Worm (Caenorhabditis elegans) whole organism, L3 larva: ENCODE results near the gene csa-1.

ENCODE experiments used
- R02D3.7 ChIP-seq: fragments of 150-350 bp; optimal IDR thresholded peaks from 2 replicates; lab custom pipeline; 2014; ENCODE audit warnings: missing biosample characterization, missing genetic modification characterization
- ZK546.5 ChIP-seq: sonication (generic microtip); optimal IDR thresholded peaks from 2 replicates; lab custom pipeline; 2017; ENCODE audit warnings: missing biosample characterization, missing genetic modification characterization
- aly-2 ChIP-seq: fragments of 150-350 bp; optimal IDR thresholded peaks from 2 replicates; lab custom pipeline; 2014; ENCODE audit warnings: missing biosample characterization, missing genetic modification characterization
- ceh-16 ChIP-seq: sonication (generic microtip); optimal IDR thresholded peaks from 2 replicates; lab custom pipeline; 2017; ENCODE audit warnings: missing biosample characterization, missing genetic modification characterization
- ceh-28 ChIP-seq: fragments of 150-350 bp; optimal IDR thresholded peaks from 2 replicates; lab custom pipeline; 2014; ENCODE audit warnings: missing biosample characterization, missing genetic modification reagents, missing genetic modification characterization
- ceh-9 ChIP-seq: sonication (generic microtip); optimal IDR thresholded peaks from 2 replicates; lab custom pipeline; 2018; ENCODE audit warnings: missing biosample characterization, missing genetic modification characterization
- daf-12 ChIP-seq: fragments of 150-350 bp; optimal IDR thresholded peaks from 2 replicates; lab custom pipeline; 2014; ENCODE audit warnings: missing biosample characterization, missing genetic modification reagents, missing genetic modification characterization
- egl-27 ChIP-seq: sonication (generic microtip); optimal IDR thresholded peaks from 4 replicates; lab custom pipeline; 2017; ENCODE audit warnings: missing biosample characterization, missing genetic modification reagents, missing genetic modification characterization
- elt-1 ChIP-seq: fragments of 150-350 bp; optimal IDR thresholded peaks from 2 replicates; lab custom pipeline; 2014; ENCODE audit warnings: missing biosample characterization, missing genetic modification characterization
- elt-2 ChIP-seq: sonication (generic microtip); optimal IDR thresholded peaks from 2 replicates; lab custom pipeline; 2016; ENCODE audit warnings: missing genetic modification reagents, mild to moderate bottlenecking, missing genetic modification characterization, missing compliant biosample characterization
- elt-3 ChIP-seq, 3 experiments: fragments of 150-350 bp in 1 of 3; sonication (generic microtip) in 2 of 3; optimal IDR thresholded peaks; 2 replicates in 2 of 3; 4 replicates in 1 of 3; lab custom pipeline; 2014 to 2017; ENCODE audit warnings: missing biosample characterization in 3 of 3, missing genetic modification characterization in 3 of 3
- eor-1 ChIP-seq, 2 experiments: fragments of 150-350 bp; optimal IDR thresholded peaks; 2 replicates each; lab custom pipeline; 2014 to 2018; ENCODE audit warnings: missing biosample characterization in 2 of 2, missing genetic modification characterization in 2 of 2
- fkh-10 ChIP-seq: sonication (generic microtip); optimal IDR thresholded peaks from 2 replicates; lab custom pipeline; 2017; ENCODE audit warnings: missing biosample characterization, missing genetic modification reagents, missing genetic modification characterization
- fkh-2 ChIP-seq: fragments of 150-350 bp; optimal IDR thresholded peaks from 2 replicates; lab custom pipeline; 2014; ENCODE audit warnings: missing biosample characterization, missing genetic modification reagents, missing genetic modification characterization
- fos-1 ChIP-seq: fragments of 150-350 bp; optimal IDR thresholded peaks from 2 replicates; lab custom pipeline; 2014; ENCODE audit warnings: missing biosample characterization, missing genetic modification characterization
- hmg-11 ChIP-seq: sonication (generic microtip); optimal IDR thresholded peaks from 2 replicates; lab custom pipeline; 2016; ENCODE audit warnings: missing genetic modification characterization, missing compliant biosample characterization
- jun-1 ChIP-seq: fragments of 150-350 bp; optimal IDR thresholded peaks from 2 replicates; lab custom pipeline; 2014; ENCODE audit warnings: missing biosample characterization, missing genetic modification reagents, missing genetic modification characterization
- lin-15B ChIP-seq: fragments of 150-350 bp; optimal IDR thresholded peaks from 2 replicates; lab custom pipeline; 2014; ENCODE audit warnings: missing biosample characterization, missing genetic modification characterization
- lin-39 ChIP-seq: fragments of 150-350 bp; optimal IDR thresholded peaks from 2 replicates; lab custom pipeline; 2018; ENCODE audit warnings: missing biosample characterization, missing genetic modification reagents, missing genetic modification characterization
- lsy-12 ChIP-seq: sonication (generic microtip); optimal IDR thresholded peaks from 2 replicates; lab custom pipeline; 2016; ENCODE audit warnings: mild to moderate bottlenecking, missing genetic modification characterization, missing compliant biosample characterization
- mdl-1 ChIP-seq: fragments of 150-350 bp; optimal IDR thresholded peaks from 2 replicates; lab custom pipeline; 2014; ENCODE audit warnings: missing biosample characterization, missing genetic modification characterization
- mml-1 ChIP-seq: fragments of 150-350 bp; sonication (generic microtip); optimal IDR thresholded peaks from 3 replicates; lab custom pipeline; 2014; ENCODE audit warnings: missing biosample characterization, missing genetic modification characterization
- nfya-1 ChIP-seq: sonication (generic microtip); optimal IDR thresholded peaks from 2 replicates; lab custom pipeline; 2017; ENCODE audit warnings: missing genetic modification characterization, mild to moderate bottlenecking, missing compliant biosample characterization, antibody characterized with exemption, moderate library complexity; ENCODE audit not compliant: insufficient read depth
- nhr-11 ChIP-seq: fragments of 150-350 bp; optimal IDR thresholded peaks from 2 replicates; lab custom pipeline; 2014; ENCODE audit warnings: missing biosample characterization, missing genetic modification characterization
- nhr-12 ChIP-seq: fragments of 150-350 bp; optimal IDR thresholded peaks from 2 replicates; lab custom pipeline; 2014; ENCODE audit warnings: missing biosample characterization, missing genetic modification characterization
- nhr-23 ChIP-seq: fragments of 150-350 bp; optimal IDR thresholded peaks from 2 replicates; lab custom pipeline; 2014; ENCODE audit warnings: missing biosample characterization, missing genetic modification reagents, missing genetic modification characterization
- nhr-25 ChIP-seq: sonication (generic microtip); optimal IDR thresholded peaks from 2 replicates; lab custom pipeline; 2017; ENCODE audit warnings: missing biosample characterization, missing genetic modification characterization
- nhr-28 ChIP-seq: fragments of 150-350 bp; optimal IDR thresholded peaks from 2 replicates; lab custom pipeline; 2014; ENCODE audit warnings: missing biosample characterization, missing genetic modification characterization
- nhr-43 ChIP-seq: sonication (generic microtip); optimal IDR thresholded peaks from 2 replicates; lab custom pipeline; 2016; ENCODE audit warnings: mild to moderate bottlenecking, missing genetic modification characterization, missing compliant biosample characterization; ENCODE audit not compliant: poor library complexity, severe bottlenecking
- nhr-67 ChIP-seq: fragments of 150-350 bp; optimal IDR thresholded peaks from 2 replicates; lab custom pipeline; 2014; ENCODE audit warnings: missing biosample characterization, missing genetic modification characterization
- nhr-76 ChIP-seq: fragments of 150-350 bp; sonication (generic microtip); optimal IDR thresholded peaks from 5 replicates; lab custom pipeline; 2014; ENCODE audit warnings: missing biosample characterization, missing genetic modification characterization
- pha-4 ChIP-seq: fragments of 150-350 bp; optimal IDR thresholded peaks from 2 replicates; lab custom pipeline; 2014; ENCODE audit warnings: missing biosample characterization, missing genetic modification reagents, missing genetic modification characterization
- pqm-1 ChIP-seq: fragments of 150-350 bp; optimal IDR thresholded peaks from 2 replicates; lab custom pipeline; 2017; ENCODE audit warnings: missing biosample characterization, missing genetic modification characterization, inconsistent platforms
- sea-2 ChIP-seq: fragments of 150-350 bp; sonication (generic microtip); optimal IDR thresholded peaks from 4 replicates; lab custom pipeline; 2014; ENCODE audit warnings: missing biosample characterization, missing genetic modification reagents, missing genetic modification characterization
- skn-1 ChIP-seq: fragments of 150-350 bp; optimal IDR thresholded peaks from 2 replicates; lab custom pipeline; 2014; ENCODE audit warnings: missing biosample characterization, missing genetic modification characterization
- snpc-4 ChIP-seq: fragments of 150-350 bp; optimal IDR thresholded peaks from 2 replicates; lab custom pipeline; 2014; ENCODE audit warnings: missing biosample characterization, missing genetic modification characterization
- tbx-2 ChIP-seq: sonication (generic microtip); optimal IDR thresholded peaks from 2 replicates; lab custom pipeline; 2016; ENCODE audit warnings: mild to moderate bottlenecking, missing genetic modification characterization, missing compliant biosample characterization
- unc-39 ChIP-seq: sonication (generic microtip); optimal IDR thresholded peaks from 4 replicates; lab custom pipeline; 2017; ENCODE audit warnings: missing biosample characterization, missing genetic modification characterization
- zag-1 ChIP-seq: fragments of 150-350 bp; optimal IDR thresholded peaks from 2 replicates; lab custom pipeline; 2014; ENCODE audit warnings: missing biosample characterization, missing genetic modification characterization
- ztf-11 ChIP-seq: fragments of 150-350 bp; optimal IDR thresholded peaks from 2 replicates; lab custom pipeline; 2014; ENCODE audit warnings: missing biosample characterization, missing genetic modification characterization
- ztf-4 ChIP-seq: fragments of 150-350 bp; optimal IDR thresholded peaks from 2 replicates; lab custom pipeline; 2014; ENCODE audit warnings: missing biosample characterization, missing genetic modification characterization

csa-1 gene

ce11 chrII:9319058-9319915, at the start of gene csa-1, which contains the start of gene wdfy-2:
TSS of gene csa-1 (minus strand) at chrII:9319726.
TSS of gene wdfy-2 (plus strand) at chrII:9319865.
- TF ChIP-seq ceh-16 (tag; lab: Kevin White, UChicago) (no peak), nhr-11 (tag; lab: Kevin White, UChicago) (no peak), pha-4 (tag; lab: Kevin White, UChicago) (peak; percentile 70), aly-2 (tag; lab: Kevin White, UChicago) (no peak), elt-1 (tag; lab: Kevin White, UChicago) (no peak), nfya-1 (tag; lab: Kevin White, UChicago) (peak; percentile 41), mml-1 (no peak), pqm-1 (tag; lab: Kevin White, UChicago) (no peak), sea-2 (no peak), egl-27 (tag; lab: Kevin White, UChicago) (no peak), ceh-28 (tag; lab: Kevin White, UChicago) (no peak), R02D3.7 (no peak), fkh-10 (GFP tag; lab: Kevin White, UChicago) (no peak), lsy-12 (tag; lab: Kevin White, UChicago) (no peak), ztf-4 (tag; lab: Kevin White, UChicago) (no peak), daf-12 (tag; lab: Kevin White, UChicago) (no peak), skn-1 (no peak), elt-2 (tag; lab: Kevin White, UChicago) (peak; percentile 8), nhr-43 (tag; lab: Kevin White, UChicago) (no peak), ztf-11 (tag; lab: Kevin White, UChicago) (no peak)
- TF ChIP-seq, all 47 proteins: peak for 3

- TF ChIP-seq elt-3 (tag; optimal IDR thresholded peaks at IDR 0.05; lab: Kevin White, UChicago) (no peak), sea-2 (no peak), snpc-4 (tag; lab: Kevin White, UChicago) (no peak)
Measured at ce11 chrII:9362249-9362648, 42.7 kb upstream of the csa-1 start.

ce11 chrII:9358230-9358629, 38.7 kb upstream of the csa-1 start, which contains the start of gene mel-11:
TSS of gene mel-11 (plus strand) at chrII:9358530.
- TF ChIP-seq daf-12 (tag; lab: Kevin White, UChicago), result no peak
- no peak for TF ChIP-seq fos-1 (tag; lab: Kevin White, UChicago)
- TF ChIP-seq hmg-11 (tag; lab: Kevin White, UChicago), result no peak
- no peak for TF ChIP-seq pha-4 (tag; lab: Kevin White, UChicago)
- TF ChIP-seq nhr-12 (tag; lab: Kevin White, UChicago), result no peak
- TF ChIP-seq ceh-9, result no peak

ce11 chrII:9356723-9357122, 37.2 kb upstream of the csa-1 start:
- TF ChIP-seq mdl-1 (tag; lab: Kevin White, UChicago) (peak; percentile 6), nhr-11 (tag; lab: Kevin White, UChicago) (no peak), nhr-23 (tag; lab: Kevin White, UChicago) (peak; percentile 77), fkh-2 (no peak), elt-1 (tag; lab: Kevin White, UChicago) (no peak), snpc-4 (tag; lab: Kevin White, UChicago) (peak; percentile 64), pha-4 (tag; lab: Kevin White, UChicago) (peak; percentile 32), hmg-11 (tag; lab: Kevin White, UChicago) (peak; percentile 74), ztf-11 (tag; lab: Kevin White, UChicago) (no peak), nfya-1 (tag; lab: Kevin White, UChicago) (peak; percentile 70), zag-1 (tag; lab: Kevin White, UChicago) (no peak), unc-39 (tag; lab: Kevin White, UChicago) (no peak), ceh-28 (tag; lab: Kevin White, UChicago) (peak; percentile 43), nhr-76 (no peak), egl-27 (tag; lab: Kevin White, UChicago) (no peak), lin-39 (peak; percentile 63), ztf-4 (tag; lab: Kevin White, UChicago) (no peak), daf-12 (tag; lab: Kevin White, UChicago) (no peak), fkh-10 (GFP tag; lab: Kevin White, UChicago) (no peak), elt-3 (tag; optimal IDR thresholded peaks at IDR 0.05; lab: Kevin White, UChicago) (no peak), ZK546.5 (tag; lab: Kevin White, UChicago) (no peak), elt-2 (tag; lab: Kevin White, UChicago) (peak; percentile 16), nhr-67 (tag; lab: Kevin White, UChicago) (no peak), R02D3.7 (peak; percentile 27), nhr-25 (tag; lab: Kevin White, UChicago) (no peak), tbx-2 (tag; lab: Kevin White, UChicago) (peak; percentile 3), jun-1 (tag; lab: Kevin White, UChicago) (no peak), eor-1 (tag; optimal IDR thresholded peaks at IDR 0.05; lab: Kevin White, UChicago) (no peak), skn-1 (no peak), ceh-16 (tag; lab: Kevin White, UChicago) (no peak), lin-15B (tag; lab: Kevin White, UChicago) (peak; percentile 27), lsy-12 (tag; lab: Kevin White, UChicago) (peak; percentile 8), nhr-12 (tag; lab: Kevin White, UChicago) (no peak), nhr-43 (tag; lab: Kevin White, UChicago) (peak; percentile 58), nhr-28 (tag; lab: Kevin White, UChicago) (no peak), aly-2 (tag; lab: Kevin White, UChicago) (no peak), ceh-9 (no peak)
